Worm (Caenorhabditis elegans): Measurements from ENCODE around the gene K09G1.1.

- TF ChIP-seq F49E8.2 (tag; optimal IDR thresholded peaks at IDR 0.05; ENCODE audit: insufficient read depth) (no peak), snpc-1.3 (tag; optimal IDR thresholded peaks at IDR 0.05; ENCODE audit: insufficient read depth) (no peak), cebp-2 (GFP tag; IDR thresholded peaks at IDR 0.05) (no peak), dpff-1 (tag; optimal IDR thresholded peaks at IDR 0.05) (no peak), Y53F4B.3 (GFP tag; IDR thresholded peaks at IDR 0.05) (no peak), dpl-1 (GFP tag; optimal IDR thresholded peaks at IDR 0.05) (no peak), ama-1 (optimal IDR thresholded peaks at IDR 0.05) (no peak), ama-1 (GFP tag; optimal IDR thresholded peaks at IDR 0.05) (no peak)
These were observed 32.8 kb downstream of the K09G1.1 start for ce11 chrV:9616130-9616529.

Measured in whole organism, young adult.